Worm (Caenorhabditis elegans) whole organism, L3 larva: ENCODE results near the gene C03B1.13.

Experiments used
- ama-1 ChIP-seq: fragments of 150-350 bp; optimal IDR thresholded peaks from 2 replicates; lab custom pipeline; 2018
- elt-2 ChIP-seq: sonication (generic microtip); optimal IDR thresholded peaks from 2 replicates; lab custom pipeline; 2016; ENCODE audit warnings: missing genetic modification reagents, mild to moderate bottlenecking, missing genetic modification characterization, missing compliant biosample characterization
- lin-39 ChIP-seq: fragments of 150-350 bp; optimal IDR thresholded peaks from 2 replicates; lab custom pipeline; 2018; ENCODE audit warnings: missing biosample characterization, missing genetic modification reagents, missing genetic modification characterization
- nhr-237 ChIP-seq: fragments of 150-350 bp; optimal IDR thresholded peaks from 2 replicates; lab custom pipeline; 2014; ENCODE audit warnings: missing biosample characterization, missing genetic modification characterization
- unc-39 ChIP-seq: sonication (generic microtip); optimal IDR thresholded peaks from 4 replicates; lab custom pipeline; 2017; ENCODE audit warnings: missing biosample characterization, missing genetic modification characterization
- unc-62 ChIP-seq: fragments of 150-350 bp; sonication (generic microtip); optimal IDR thresholded peaks from 4 replicates; lab custom pipeline; 2014; ENCODE audit warnings: missing biosample characterization, missing genetic modification reagents, missing genetic modification characterization

ce11 chrX:6318803-6319202 is 19.0 kb downstream of the C03B1.13 start:
- no peak for TF ChIP-seq ama-1 (lab: Kevin White, UChicago)
- TF ChIP-seq nhr-237 (tag; lab: Kevin White, UChicago) = no peak
- TF ChIP-seq unc-62 = no peak
- no peak for TF ChIP-seq unc-39
- TF ChIP-seq lin-39 (tag; lab: Kevin White, UChicago) = no peak
- no peak for TF ChIP-seq elt-2 (tag; lab: Kevin White, UChicago)
